Worm (Caenorhabditis elegans) whole organism, L3 larva: ENCODE results near the gene snrp-200.

Experiments used
- R02D3.7 ChIP-seq: fragments of 150-350 bp; optimal IDR thresholded peaks from 2 replicates; lab custom pipeline; 2014; ENCODE audit warnings: missing biosample characterization, missing genetic modification characterization
- ZK546.5 ChIP-seq: sonication (generic microtip); optimal IDR thresholded peaks from 2 replicates; lab custom pipeline; 2017; ENCODE audit warnings: missing biosample characterization, missing genetic modification characterization
- aly-2 ChIP-seq: fragments of 150-350 bp; optimal IDR thresholded peaks from 2 replicates; lab custom pipeline; 2014; ENCODE audit warnings: missing biosample characterization, missing genetic modification characterization
- ama-1 ChIP-seq: fragments of 150-350 bp; optimal IDR thresholded peaks from 2 replicates; lab custom pipeline; 2018
- ceh-16 ChIP-seq: sonication (generic microtip); optimal IDR thresholded peaks from 2 replicates; lab custom pipeline; 2017; ENCODE audit warnings: missing biosample characterization, missing genetic modification characterization
- ceh-28 ChIP-seq: fragments of 150-350 bp; optimal IDR thresholded peaks from 2 replicates; lab custom pipeline; 2014; ENCODE audit warnings: missing biosample characterization, missing genetic modification reagents, missing genetic modification characterization
- ceh-9 ChIP-seq: sonication (generic microtip); optimal IDR thresholded peaks from 2 replicates; lab custom pipeline; 2018; ENCODE audit warnings: missing biosample characterization, missing genetic modification characterization
- daf-12 ChIP-seq: fragments of 150-350 bp; optimal IDR thresholded peaks from 2 replicates; lab custom pipeline; 2014; ENCODE audit warnings: missing biosample characterization, missing genetic modification reagents, missing genetic modification characterization
- egl-27 ChIP-seq: sonication (generic microtip); optimal IDR thresholded peaks from 4 replicates; lab custom pipeline; 2017; ENCODE audit warnings: missing biosample characterization, missing genetic modification reagents, missing genetic modification characterization
- egl-5 ChIP-seq: fragments of 150-350 bp; optimal IDR thresholded peaks from 2 replicates; lab custom pipeline; 2017; ENCODE audit warnings: missing biosample characterization, missing genetic modification reagents, missing genetic modification characterization, inconsistent platforms
- elt-1 ChIP-seq: fragments of 150-350 bp; optimal IDR thresholded peaks from 2 replicates; lab custom pipeline; 2014; ENCODE audit warnings: missing biosample characterization, missing genetic modification characterization
- elt-2 ChIP-seq: sonication (generic microtip); optimal IDR thresholded peaks from 2 replicates; lab custom pipeline; 2016; ENCODE audit warnings: missing genetic modification reagents, mild to moderate bottlenecking, missing genetic modification characterization, missing compliant biosample characterization
- elt-3 ChIP-seq, 3 experiments: fragments of 150-350 bp in 1 of 3; sonication (generic microtip) in 2 of 3; optimal IDR thresholded peaks; 2 replicates in 2 of 3; 4 replicates in 1 of 3; lab custom pipeline; 2014 to 2017; ENCODE audit warnings: missing biosample characterization in 3 of 3, missing genetic modification characterization in 3 of 3
- eor-1 ChIP-seq, 2 experiments: fragments of 150-350 bp; optimal IDR thresholded peaks; 2 replicates each; lab custom pipeline; 2014 to 2018; ENCODE audit warnings: missing biosample characterization in 2 of 2, missing genetic modification characterization in 2 of 2
- fkh-10 ChIP-seq: sonication (generic microtip); optimal IDR thresholded peaks from 2 replicates; lab custom pipeline; 2017; ENCODE audit warnings: missing biosample characterization, missing genetic modification reagents, missing genetic modification characterization
- fkh-2 ChIP-seq: fragments of 150-350 bp; optimal IDR thresholded peaks from 2 replicates; lab custom pipeline; 2014; ENCODE audit warnings: missing biosample characterization, missing genetic modification reagents, missing genetic modification characterization
- fos-1 ChIP-seq: fragments of 150-350 bp; optimal IDR thresholded peaks from 2 replicates; lab custom pipeline; 2014; ENCODE audit warnings: missing biosample characterization, missing genetic modification characterization
- hmg-11 ChIP-seq: sonication (generic microtip); optimal IDR thresholded peaks from 2 replicates; lab custom pipeline; 2016; ENCODE audit warnings: missing genetic modification characterization, missing compliant biosample characterization
- jun-1 ChIP-seq: fragments of 150-350 bp; optimal IDR thresholded peaks from 2 replicates; lab custom pipeline; 2014; ENCODE audit warnings: missing biosample characterization, missing genetic modification reagents, missing genetic modification characterization
- lin-15B ChIP-seq: fragments of 150-350 bp; optimal IDR thresholded peaks from 2 replicates; lab custom pipeline; 2014; ENCODE audit warnings: missing biosample characterization, missing genetic modification characterization
- lin-39 ChIP-seq: fragments of 150-350 bp; optimal IDR thresholded peaks from 2 replicates; lab custom pipeline; 2018; ENCODE audit warnings: missing biosample characterization, missing genetic modification reagents, missing genetic modification characterization
- lsy-12 ChIP-seq: sonication (generic microtip); optimal IDR thresholded peaks from 2 replicates; lab custom pipeline; 2016; ENCODE audit warnings: mild to moderate bottlenecking, missing genetic modification characterization, missing compliant biosample characterization
- mdl-1 ChIP-seq: fragments of 150-350 bp; optimal IDR thresholded peaks from 2 replicates; lab custom pipeline; 2014; ENCODE audit warnings: missing biosample characterization, missing genetic modification characterization
- mml-1 ChIP-seq: fragments of 150-350 bp; sonication (generic microtip); optimal IDR thresholded peaks from 3 replicates; lab custom pipeline; 2014; ENCODE audit warnings: missing biosample characterization, missing genetic modification characterization
- nfya-1 ChIP-seq: sonication (generic microtip); optimal IDR thresholded peaks from 2 replicates; lab custom pipeline; 2017; ENCODE audit warnings: missing genetic modification characterization, mild to moderate bottlenecking, missing compliant biosample characterization, antibody characterized with exemption, moderate library complexity; ENCODE audit not compliant: insufficient read depth
- nhr-11 ChIP-seq: fragments of 150-350 bp; optimal IDR thresholded peaks from 2 replicates; lab custom pipeline; 2014; ENCODE audit warnings: missing biosample characterization, missing genetic modification characterization
- nhr-23 ChIP-seq: fragments of 150-350 bp; optimal IDR thresholded peaks from 2 replicates; lab custom pipeline; 2014; ENCODE audit warnings: missing biosample characterization, missing genetic modification reagents, missing genetic modification characterization
- nhr-237 ChIP-seq: fragments of 150-350 bp; optimal IDR thresholded peaks from 2 replicates; lab custom pipeline; 2014; ENCODE audit warnings: missing biosample characterization, missing genetic modification characterization
- nhr-25 ChIP-seq: sonication (generic microtip); optimal IDR thresholded peaks from 2 replicates; lab custom pipeline; 2017; ENCODE audit warnings: missing biosample characterization, missing genetic modification characterization
- nhr-28 ChIP-seq: fragments of 150-350 bp; optimal IDR thresholded peaks from 2 replicates; lab custom pipeline; 2014; ENCODE audit warnings: missing biosample characterization, missing genetic modification characterization
- nhr-43 ChIP-seq: sonication (generic microtip); optimal IDR thresholded peaks from 2 replicates; lab custom pipeline; 2016; ENCODE audit warnings: mild to moderate bottlenecking, missing genetic modification characterization, missing compliant biosample characterization; ENCODE audit not compliant: poor library complexity, severe bottlenecking
- nhr-67 ChIP-seq: fragments of 150-350 bp; optimal IDR thresholded peaks from 2 replicates; lab custom pipeline; 2014; ENCODE audit warnings: missing biosample characterization, missing genetic modification characterization
- nhr-76 ChIP-seq: fragments of 150-350 bp; sonication (generic microtip); optimal IDR thresholded peaks from 5 replicates; lab custom pipeline; 2014; ENCODE audit warnings: missing biosample characterization, missing genetic modification characterization
- nhr-77 ChIP-seq: fragments of 150-350 bp; optimal IDR thresholded peaks from 2 replicates; lab custom pipeline; 2014; ENCODE audit warnings: missing biosample characterization, missing genetic modification characterization
- pha-4 ChIP-seq: fragments of 150-350 bp; optimal IDR thresholded peaks from 2 replicates; lab custom pipeline; 2014; ENCODE audit warnings: missing biosample characterization, missing genetic modification reagents, missing genetic modification characterization
- pqm-1 ChIP-seq: fragments of 150-350 bp; optimal IDR thresholded peaks from 2 replicates; lab custom pipeline; 2017; ENCODE audit warnings: missing biosample characterization, missing genetic modification characterization, inconsistent platforms
- sea-2 ChIP-seq: fragments of 150-350 bp; sonication (generic microtip); optimal IDR thresholded peaks from 4 replicates; lab custom pipeline; 2014; ENCODE audit warnings: missing biosample characterization, missing genetic modification reagents, missing genetic modification characterization
- skn-1 ChIP-seq: fragments of 150-350 bp; optimal IDR thresholded peaks from 2 replicates; lab custom pipeline; 2014; ENCODE audit warnings: missing biosample characterization, missing genetic modification characterization
- snpc-4 ChIP-seq: fragments of 150-350 bp; optimal IDR thresholded peaks from 2 replicates; lab custom pipeline; 2014; ENCODE audit warnings: missing biosample characterization, missing genetic modification characterization
- tbx-2 ChIP-seq: sonication (generic microtip); optimal IDR thresholded peaks from 2 replicates; lab custom pipeline; 2016; ENCODE audit warnings: mild to moderate bottlenecking, missing genetic modification characterization, missing compliant biosample characterization
- unc-39 ChIP-seq: sonication (generic microtip); optimal IDR thresholded peaks from 4 replicates; lab custom pipeline; 2017; ENCODE audit warnings: missing biosample characterization, missing genetic modification characterization
- unc-62 ChIP-seq: fragments of 150-350 bp; sonication (generic microtip); optimal IDR thresholded peaks from 4 replicates; lab custom pipeline; 2014; ENCODE audit warnings: missing biosample characterization, missing genetic modification reagents, missing genetic modification characterization
- zag-1 ChIP-seq: fragments of 150-350 bp; optimal IDR thresholded peaks from 2 replicates; lab custom pipeline; 2014; ENCODE audit warnings: missing biosample characterization, missing genetic modification characterization
- ztf-11 ChIP-seq: fragments of 150-350 bp; optimal IDR thresholded peaks from 2 replicates; lab custom pipeline; 2014; ENCODE audit warnings: missing biosample characterization, missing genetic modification characterization
- ztf-4 ChIP-seq: fragments of 150-350 bp; optimal IDR thresholded peaks from 2 replicates; lab custom pipeline; 2014; ENCODE audit warnings: missing biosample characterization, missing genetic modification characterization

Gene snrp-200

DNA sequence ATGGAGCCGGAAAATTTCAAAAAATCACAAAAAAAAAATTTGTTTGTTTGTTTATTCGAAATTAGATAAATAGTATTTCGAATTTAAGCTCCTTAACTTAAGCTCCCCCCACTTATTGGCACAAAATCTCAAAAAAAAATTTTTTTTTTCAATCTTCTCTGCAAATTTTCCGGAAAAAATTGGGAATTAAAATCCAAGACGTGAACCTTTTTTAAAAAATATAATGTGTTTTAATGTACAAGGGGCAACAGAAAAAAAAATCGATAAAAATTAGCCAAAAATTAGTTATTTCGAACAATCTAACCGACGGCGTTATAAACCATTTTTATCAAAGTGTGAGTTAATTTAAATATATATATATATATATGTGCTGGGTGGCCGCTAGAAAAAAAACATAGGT lies 37.7 kb upstream of the snrp-200 start, which contains the start of gene Y46G5A.14:
TSS of gene Y46G5A.14 (plus strand) at position 301 of the 400 bp plus-strand sequence.
- TF ChIP-seq tbx-2 (tag; lab: Kevin White, UChicago) (no peak), nhr-28 (tag; lab: Kevin White, UChicago) (no peak), aly-2 (no peak), pha-4 (tag; lab: Kevin White, UChicago) (no peak), lin-15B (tag; lab: Kevin White, UChicago) (no peak), R02D3.7 (tag; lab: Kevin White, UChicago) (no peak)

DNA sequence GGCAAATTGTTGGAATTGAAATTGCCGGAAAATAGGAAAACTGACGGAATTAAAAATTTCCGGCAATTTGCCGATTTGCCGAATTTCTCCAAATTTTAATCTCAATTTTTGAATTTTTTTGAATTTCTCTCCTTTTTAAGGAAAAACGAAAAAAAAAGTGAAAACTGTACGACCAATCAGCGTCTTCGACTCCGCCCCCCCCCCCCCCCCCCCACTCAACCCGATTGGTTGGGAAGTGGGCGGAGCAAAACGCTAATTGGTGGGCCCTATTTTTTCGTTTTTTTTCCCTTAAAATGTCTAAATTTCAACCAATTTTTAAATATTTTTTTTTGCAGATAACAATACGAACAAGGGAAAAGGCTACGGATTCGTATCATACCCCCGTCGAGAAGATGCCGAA lies 33.2 kb upstream of the snrp-200 start:
- TF ChIP-seq nhr-76, result no peak
- no peak for TF ChIP-seq nhr-25 (tag; lab: Kevin White, UChicago)
- no peak for TF ChIP-seq lin-15B (tag; lab: Kevin White, UChicago)
- TF ChIP-seq pqm-1 (tag; lab: Kevin White, UChicago), result no peak
- TF ChIP-seq mdl-1 (tag; lab: Kevin White, UChicago), result no peak
- no peak for TF ChIP-seq R02D3.7 (tag; lab: Kevin White, UChicago)
- TF ChIP-seq lin-39, result no peak
- TF ChIP-seq nhr-11 (tag; lab: Kevin White, UChicago), result no peak
- no peak for TF ChIP-seq elt-3 (tag; optimal IDR thresholded peaks at IDR 0.05; lab: Kevin White, UChicago)
- no peak for TF ChIP-seq fkh-10 (GFP tag; lab: Kevin White, UChicago)

DNA sequence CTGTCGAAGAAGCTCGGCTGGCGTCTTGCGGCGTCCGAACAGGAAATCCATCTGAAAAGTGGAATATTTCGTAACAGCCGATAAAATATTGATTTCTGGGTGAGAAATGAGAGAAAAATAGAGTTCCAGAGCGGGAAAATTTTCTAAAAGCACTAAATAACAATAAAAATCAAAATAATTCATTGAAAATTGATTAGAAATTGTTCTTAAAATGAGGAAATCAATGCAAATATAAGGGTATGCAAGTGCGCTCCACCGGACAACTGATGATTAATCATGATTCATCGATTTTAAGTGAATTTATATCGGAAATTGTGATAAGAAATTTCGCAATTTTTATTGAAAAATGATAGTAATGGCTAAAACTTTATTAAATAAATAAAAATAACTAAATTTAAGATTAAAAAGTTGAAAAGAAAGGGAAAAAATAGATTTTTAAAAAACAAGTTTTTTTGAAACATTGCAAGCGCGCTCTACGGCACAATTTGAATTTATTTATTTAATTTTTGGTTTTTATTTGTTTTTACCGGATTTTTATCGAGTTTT lies 31.5 kb upstream of the snrp-200 start, which contains the start of the genes vps-2 and tiar-2:
TSS of gene vps-2 (minus strand) at position 51 of the 546 bp plus-strand sequence.
TSS of gene tiar-2 (plus strand) at position 520 of the 546 bp plus-strand sequence.
- TF ChIP-seq sea-2 (GFP tag; lab: Kevin White, UChicago), result no peak
- peak; percentile 23 for TF ChIP-seq nfya-1 (tag; lab: Kevin White, UChicago)
- TF ChIP-seq fkh-2 (tag; lab: Kevin White, UChicago), result no peak
- peak; percentile 80 for TF ChIP-seq snpc-4 (tag; lab: Kevin White, UChicago)
- TF ChIP-seq hmg-11 (tag; lab: Kevin White, UChicago), result no peak
- peak; percentile 75 for TF ChIP-seq ceh-28
- TF ChIP-seq ceh-9 (tag; lab: Kevin White, UChicago), result no peak
- TF ChIP-seq nhr-43 (tag; lab: Kevin White, UChicago), result no peak
- TF ChIP-seq jun-1 (tag; lab: Kevin White, UChicago), result peak; percentile 57
- TF ChIP-seq pqm-1 (tag; lab: Kevin White, UChicago), result peak; percentile 98
- TF ChIP-seq R02D3.7 (tag; lab: Kevin White, UChicago), result peak; percentile 33
- peak; percentile 89 for TF ChIP-seq fos-1 (tag; lab: Kevin White, UChicago)
- TF ChIP-seq lsy-12 (tag; lab: Kevin White, UChicago), result no peak
- no peak for TF ChIP-seq fkh-10 (GFP tag; lab: Kevin White, UChicago)
- no peak for TF ChIP-seq nhr-76
- TF ChIP-seq daf-12 (tag; lab: Kevin White, UChicago), result no peak
- TF ChIP-seq elt-2 (tag; lab: Kevin White, UChicago), result peak; percentile 61
- no peak for TF ChIP-seq ztf-4 (tag; lab: Kevin White, UChicago)
- peak; percentile 93 for TF ChIP-seq skn-1 (tag; lab: Kevin White, UChicago)
- TF ChIP-seq mdl-1 (tag; lab: Kevin White, UChicago), result no peak
- TF ChIP-seq eor-1 (tag; optimal IDR thresholded peaks at IDR 0.05; lab: Kevin White, UChicago), result peak in 1 of 2 experiments; percentile 60
- TF ChIP-seq unc-62 (GFP tag; lab: Kevin White, UChicago), result no peak
- TF ChIP-seq pha-4 (tag; lab: Kevin White, UChicago), result peak; percentile 89
- TF ChIP-seq mml-1 (tag; lab: Kevin White, UChicago), result no peak
- TF ChIP-seq nhr-25 (tag; lab: Kevin White, UChicago), result no peak
- no peak for TF ChIP-seq ZK546.5 (tag; lab: Kevin White, UChicago)
- no peak for TF ChIP-seq zag-1 (tag; lab: Kevin White, UChicago)
- no peak for TF ChIP-seq elt-1 (tag; lab: Kevin White, UChicago)
- TF ChIP-seq nhr-11 (tag; lab: Kevin White, UChicago), result no peak
- TF ChIP-seq ceh-16 (tag; lab: Kevin White, UChicago), result no peak
- TF ChIP-seq lin-15B (tag; lab: Kevin White, UChicago), result peak; percentile 85
- TF ChIP-seq nhr-77 (tag; lab: Kevin White, UChicago), result no peak
- no peak for TF ChIP-seq egl-27 (tag; lab: Kevin White, UChicago)
- peak; percentile 25 for TF ChIP-seq nhr-23 (tag; lab: Kevin White, UChicago)
- no peak for TF ChIP-seq ztf-11 (tag; lab: Kevin White, UChicago)
- TF ChIP-seq unc-39 (tag; lab: Kevin White, UChicago), result no peak
- no peak for TF ChIP-seq egl-5 (tag; lab: Kevin White, UChicago)
- TF ChIP-seq nhr-28 (tag; lab: Kevin White, UChicago), result no peak
- no peak for TF ChIP-seq nhr-237
- no peak for TF ChIP-seq ama-1 (lab: Kevin White, UChicago)
- no peak for TF ChIP-seq nhr-67 (tag; lab: Kevin White, UChicago)
